Worm (Caenorhabditis elegans) whole organism, young adult: ENCODE results near the gene glb-32.
A peak's percentile ranks its signal among the peaks of the same experiment; 100 is the strongest.

Experiments
- B0261.1 ChIP-seq: sonication (generic microtip); optimal IDR thresholded peaks from 2 replicates; lab custom pipeline; 2016; ENCODE audit warnings: mild to moderate bottlenecking, missing genetic modification characterization, moderate library complexity, missing compliant biosample characterization
- C17E4.6 ChIP-seq: fragments of 200-800 bp; sonication (Bioruptor generic); IDR thresholded peaks from 2 replicates; pipeline ENCODE4 v1.3.6; 2022; ENCODE audit warnings: missing genetic modification reagents, missing genetic modification characterization, missing compliant biosample characterization
- D2030.7 ChIP-seq: fragments of 200-800 bp; sonication (Bioruptor generic); IDR thresholded peaks from 2 replicates; pipeline ENCODE4 v1.3.6; 2022; ENCODE audit warnings: missing genetic modification reagents, missing genetic modification characterization, missing compliant biosample characterization
- F33H1.4 ChIP-seq: fragments of 200-800 bp; sonication (Bioruptor generic); IDR thresholded peaks from 2 replicates; pipeline ENCODE4 v1.3.6; 2022; ENCODE audit warnings: missing genetic modification reagents, missing genetic modification characterization, missing compliant biosample characterization
- F57C9.4 ChIP-seq: sonication (generic microtip); optimal IDR thresholded peaks from 2 replicates; lab custom pipeline; 2017; ENCODE audit warnings: mild to moderate bottlenecking, missing genetic modification characterization, missing compliant biosample characterization
- K11D2.4 ChIP-seq: fragments of 200-800 bp; sonication (Bioruptor generic); IDR thresholded peaks from 2 replicates; pipeline ENCODE4 v1.3.6; 2022; ENCODE audit warnings: missing genetic modification reagents, missing genetic modification characterization, missing compliant biosample characterization
- K12H6.12 ChIP-seq: fragments of 200-800 bp; sonication (Bioruptor generic); optimal IDR thresholded peaks from 2 replicates; lab custom pipeline; 2018; ENCODE audit warnings: mild to moderate bottlenecking, missing genetic modification characterization, missing compliant biosample characterization
- T26A5.8 ChIP-seq: sonication (generic microtip); optimal IDR thresholded peaks from 2 replicates; lab custom pipeline; 2016; ENCODE audit warnings: missing genetic modification characterization, missing compliant biosample characterization
- Y53G8AR.9 ChIP-seq: fragments of 200-800 bp; sonication (Bioruptor generic); conservative IDR thresholded peaks from 2 replicates; pipeline ENCODE4 v1.3.6; 2022; ENCODE audit warnings: missing genetic modification reagents, missing genetic modification characterization, missing compliant biosample characterization
- Y56A3A.18 ChIP-seq: fragments of 200-800 bp; sonication (Bioruptor generic); IDR thresholded peaks from 2 replicates; pipeline ENCODE4 v1.3.6; 2022; ENCODE audit warnings: missing genetic modification reagents, missing genetic modification characterization, missing compliant biosample characterization
- Y67H2A.10 ChIP-seq: fragments of 200-800 bp; sonication (Bioruptor generic); conservative IDR thresholded peaks from 2 replicates; pipeline ENCODE4 v1.3.6; 2022; ENCODE audit warnings: missing genetic modification reagents, missing genetic modification characterization, missing compliant biosample characterization
- Y79H2A.3 ChIP-seq: fragments of 200-800 bp; sonication (Bioruptor generic); conservative IDR thresholded peaks from 2 replicates; pipeline ENCODE4 v1.3.6; 2022; ENCODE audit warnings: missing genetic modification reagents, missing genetic modification characterization, missing compliant biosample characterization
- Y95B8A.8 ChIP-seq: fragments of 200-800 bp; sonication (Bioruptor generic); IDR thresholded peaks from 2 replicates; pipeline ENCODE4 v1.3.6; 2022; ENCODE audit warnings: missing genetic modification reagents, missing genetic modification characterization, missing compliant biosample characterization
- ama-1 ChIP-seq, 3 experiments: fragments of 150-350 bp in 1 of 3; sonication (generic microtip) in 2 of 3; optimal IDR thresholded peaks; 2 replicates each; lab custom pipeline; 2014 to 2018; ENCODE audit warnings: missing biosample characterization in 2 of 3, missing genetic modification characterization in 2 of 3, missing genetic modification reagents in 2 of 3
- attf-6 ChIP-seq: fragments of 200-800 bp; sonication (Bioruptor generic); IDR thresholded peaks from 2 replicates; pipeline ENCODE4 v1.3.6; 2022; ENCODE audit warnings: missing genetic modification reagents, missing genetic modification characterization, missing compliant biosample characterization
- cebp-2 ChIP-seq: fragments of 200-800 bp; sonication (Bioruptor generic); IDR thresholded peaks from 2 replicates; pipeline ENCODE4 v1.3.6; 2022; ENCODE audit warnings: missing genetic modification characterization, missing compliant biosample characterization
- ceh-79 ChIP-seq: sonication (generic microtip); optimal IDR thresholded peaks from 2 replicates; lab custom pipeline; 2017; ENCODE audit warnings: mild to moderate bottlenecking, missing genetic modification characterization, missing compliant biosample characterization
- ceh-91 ChIP-seq: fragments of 200-800 bp; sonication (Bioruptor generic); IDR thresholded peaks from 2 replicates; pipeline ENCODE4 v1.3.6; 2022; ENCODE audit warnings: missing genetic modification reagents, missing genetic modification characterization, missing compliant biosample characterization
- dpl-1 ChIP-seq: fragments of 150-350 bp; optimal IDR thresholded peaks from 2 replicates; lab custom pipeline; 2014; ENCODE audit warnings: missing biosample characterization, missing genetic modification reagents, missing genetic modification characterization
- egl-44 ChIP-seq: fragments of 200-800 bp; sonication (Bioruptor generic); IDR thresholded peaks from 2 replicates; pipeline ENCODE4 v1.3.6; 2022; ENCODE audit warnings: missing genetic modification reagents, missing genetic modification characterization, missing compliant biosample characterization
- ekl-4 ChIP-seq: fragments of 200-800 bp; sonication (Bioruptor generic); IDR thresholded peaks from 2 replicates; pipeline ENCODE4 v1.3.6; 2022; ENCODE audit warnings: missing genetic modification reagents, missing genetic modification characterization, missing compliant biosample characterization
- ets-4 ChIP-seq: fragments of 200-800 bp; sonication (Bioruptor generic); optimal IDR thresholded peaks from 2 replicates; lab custom pipeline; 2018; ENCODE audit warnings: mild to moderate bottlenecking, missing genetic modification characterization, missing compliant biosample characterization
- fkh-3 ChIP-seq: sonication (generic microtip); optimal IDR thresholded peaks from 2 replicates; lab custom pipeline; 2016; ENCODE audit warnings: mild to moderate bottlenecking, missing genetic modification characterization, missing compliant biosample characterization
- hlh-12 ChIP-seq: sonication (generic microtip); optimal IDR thresholded peaks from 2 replicates; lab custom pipeline; 2016; ENCODE audit warnings: missing genetic modification characterization, missing compliant biosample characterization
- hlh-26 ChIP-seq: fragments of 200-800 bp; sonication (Bioruptor generic); conservative IDR thresholded peaks from 2 replicates; pipeline ENCODE4 v1.3.6; 2022; ENCODE audit warnings: missing genetic modification reagents, missing genetic modification characterization, missing compliant biosample characterization
- hmg-1.2 ChIP-seq: fragments of 200-800 bp; sonication (Bioruptor generic); IDR thresholded peaks from 2 replicates; pipeline ENCODE4 v1.3.6; 2022; ENCODE audit warnings: missing genetic modification reagents, missing genetic modification characterization, missing compliant biosample characterization
- hmg-20 ChIP-seq: fragments of 200-800 bp; sonication (Bioruptor generic); IDR thresholded peaks from 2 replicates; pipeline ENCODE4 v1.3.6; 2022; ENCODE audit warnings: missing genetic modification reagents, missing genetic modification characterization, missing compliant biosample characterization
- madf-10 ChIP-seq: sonication (generic microtip); optimal IDR thresholded peaks from 2 replicates; lab custom pipeline; 2016; ENCODE audit warnings: mild to moderate bottlenecking, missing genetic modification characterization, missing compliant biosample characterization
- madf-6 ChIP-seq: fragments of 200-800 bp; sonication (Bioruptor generic); IDR thresholded peaks from 2 replicates; pipeline ENCODE4 v1.3.6; 2022; ENCODE audit warnings: missing genetic modification reagents, missing genetic modification characterization, missing compliant biosample characterization
- mcd-1 ChIP-seq: fragments of 200-800 bp; sonication (Bioruptor generic); IDR thresholded peaks from 2 replicates; pipeline ENCODE4 v1.3.6; 2022; ENCODE audit warnings: missing genetic modification reagents, missing genetic modification characterization, missing compliant biosample characterization
- mxl-1 ChIP-seq: sonication (generic microtip); optimal IDR thresholded peaks from 2 replicates; lab custom pipeline; 2016; ENCODE audit warnings: missing genetic modification characterization, missing compliant biosample characterization
- nfyb-1 ChIP-seq: fragments of 200-800 bp; sonication (Bioruptor generic); IDR thresholded peaks from 2 replicates; pipeline ENCODE4 v1.3.6; 2022; ENCODE audit warnings: missing genetic modification reagents, missing genetic modification characterization, missing compliant biosample characterization
- nhr-120 ChIP-seq: fragments of 200-800 bp; sonication (Bioruptor generic); IDR thresholded peaks from 2 replicates; pipeline ENCODE4 v1.3.6; 2022; ENCODE audit warnings: missing genetic modification characterization, missing compliant biosample characterization
- nhr-27 ChIP-seq: fragments of 200-800 bp; sonication (Bioruptor generic); optimal IDR thresholded peaks from 2 replicates; lab custom pipeline; 2018; ENCODE audit warnings: mild to moderate bottlenecking, missing genetic modification characterization, moderate library complexity, missing compliant biosample characterization
- pbrm-1 ChIP-seq: fragments of 200-800 bp; sonication (Bioruptor generic); IDR thresholded peaks from 2 replicates; pipeline ENCODE4 v1.3.6; 2022; ENCODE audit warnings: missing genetic modification reagents, missing genetic modification characterization, missing compliant biosample characterization
- sdz-38 ChIP-seq: sonication (generic microtip); optimal IDR thresholded peaks from 2 replicates; lab custom pipeline; 2016; ENCODE audit warnings: missing genotype, missing genetic modification characterization, missing compliant biosample characterization
- snpc-4 ChIP-seq, 5 experiments: fragments of 150-350 bp in 1 of 5; sonication (generic microtip) in 4 of 5; optimal IDR thresholded peaks; 2 replicates each; lab custom pipeline; 2014 to 2018; ENCODE audit warnings: missing genetic modification characterization in 5 of 5, missing biosample characterization in 3 of 5, antibody characterized with exemption in 2 of 5, mild to moderate bottlenecking in 2 of 5, missing compliant biosample characterization in 2 of 5, missing genotype in 2 of 5, moderate library complexity in 2 of 5, missing genetic modification reagents in 1 of 5
- xnd-1 ChIP-seq: sonication (generic microtip); optimal IDR thresholded peaks from 2 replicates; lab custom pipeline; 2016; ENCODE audit warnings: missing genotype, missing genetic modification reagents, missing genetic modification characterization, missing compliant biosample characterization
- zfh-2 ChIP-seq: fragments of 200-800 bp; sonication (Bioruptor generic); conservative IDR thresholded peaks from 2 replicates; pipeline ENCODE4 v1.3.6; 2022; ENCODE audit warnings: missing genetic modification reagents, missing genetic modification characterization, missing compliant biosample characterization
- ztf-25 ChIP-seq: fragments of 200-800 bp; sonication (Bioruptor generic); IDR thresholded peaks from 2 replicates; pipeline ENCODE4 v1.3.6; 2022; ENCODE audit warnings: missing genetic modification reagents, missing genetic modification characterization, missing compliant biosample characterization
- ztf-28 ChIP-seq: fragments of 200-800 bp; sonication (Bioruptor generic); IDR thresholded peaks from 2 replicates; pipeline ENCODE4 v1.3.6; 2022; ENCODE audit warnings: missing genetic modification reagents, missing genetic modification characterization, missing compliant biosample characterization
- ztf-6 ChIP-seq: fragments of 200-800 bp; sonication (Bioruptor generic); IDR thresholded peaks from 2 replicates; pipeline ENCODE4 v1.3.6; 2022; ENCODE audit warnings: missing genetic modification reagents, missing genetic modification characterization, missing compliant biosample characterization

glb-32 gene

DNA sequence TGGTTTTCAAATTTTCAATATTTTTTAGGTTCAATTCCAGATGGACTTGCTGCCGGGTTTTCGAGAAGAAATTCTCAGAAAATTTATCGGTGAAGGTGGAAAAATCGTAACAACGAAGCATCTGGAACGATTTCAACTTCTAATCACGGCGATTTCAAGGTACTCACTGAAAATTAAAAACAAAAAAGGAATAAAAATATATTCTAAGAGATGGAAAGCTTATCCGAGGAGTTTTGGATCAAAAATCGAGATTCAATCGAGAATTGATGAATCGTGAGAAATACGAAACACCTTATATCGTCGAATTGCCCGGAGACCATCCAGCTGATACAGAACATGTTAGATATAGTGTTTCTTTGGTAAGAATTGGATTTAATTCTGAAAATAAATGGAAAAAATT lies 37.1 kb downstream of the glb-32 start, which contains the start of gene K11D12.12:
Gene K11D12.12 (plus strand): TSS at position 29 of the 400 bp plus-strand sequence.
- TF ChIP-seq F33H1.4 (GFP tag; lab: Robert Waterston, UW) (no peak), xnd-1 (tag; lab: Kevin White, UChicago) (peak; percentile 4), Y53G8AR.9 (0 out of 2 replicates have a peak, but pooled peaks have one; percentile 34), madf-10 (tag; lab: Kevin White, UChicago) (no peak), madf-6 (GFP tag; lab: Robert Waterston, UW) (0 out of 2 replicates have a peak, but pooled peaks have one; percentile 23)

DNA sequence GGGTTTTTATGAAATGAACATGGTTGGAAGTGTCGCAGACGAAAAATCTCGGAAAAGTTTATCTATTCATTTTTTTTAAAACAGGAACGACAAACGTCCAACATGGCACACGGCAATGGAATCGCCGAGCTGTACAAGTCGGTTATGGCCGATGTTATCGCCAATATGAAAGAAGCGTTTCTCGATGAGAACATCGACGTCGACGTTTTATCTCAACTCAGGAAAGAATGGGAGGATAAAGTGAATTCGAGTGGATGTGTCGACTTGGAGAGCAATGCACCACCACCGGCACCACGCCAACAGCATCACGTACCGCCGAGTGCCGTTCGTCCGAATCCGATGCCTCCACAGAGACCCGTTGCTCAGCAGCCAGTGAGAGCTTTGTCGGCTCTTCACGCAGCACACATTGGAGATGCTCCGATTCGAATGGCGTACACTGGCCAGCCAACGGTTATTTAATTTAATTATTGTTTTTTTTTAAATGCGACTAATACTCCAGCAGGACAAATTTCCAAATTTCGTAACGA lies 39.2 kb downstream of the glb-32 start:
- no peak for TF ChIP-seq mxl-1 (tag; lab: Kevin White, UChicago)
- TF ChIP-seq K11D2.4 (GFP tag; lab: Robert Waterston, UW), result 0 out of 2 replicates have a peak, but pooled peaks have one; percentile 16
- TF ChIP-seq Y67H2A.10 (GFP tag; lab: Robert Waterston, UW), result no peak
- no peak for TF ChIP-seq ztf-28 (GFP tag; lab: Robert Waterston, UW)
- no peak for TF ChIP-seq T26A5.8 (tag; lab: Kevin White, UChicago)
- no peak for TF ChIP-seq hlh-12 (tag; lab: Kevin White, UChicago)
- 0 out of 2 replicates have a peak, but pooled peaks have one; percentile 21 for TF ChIP-seq mcd-1 (GFP tag; lab: Robert Waterston, UW)
- TF ChIP-seq hmg-1.2 (GFP tag; lab: Robert Waterston, UW), result 0 out of 2 replicates have a peak, but pooled peaks have one; percentile 5
- TF ChIP-seq egl-44, result peak; percentile 33; the same call in 1 of the 2 replicates
- peak; percentile 66; the same call in 1 of the 2 replicates for TF ChIP-seq nfyb-1 (GFP tag; lab: Robert Waterston, UW)
- no peak for TF ChIP-seq B0261.1 (tag; lab: Kevin White, UChicago)
- peak; percentile 76; the same call in 1 of the 2 replicates for TF ChIP-seq zfh-2 (GFP tag; lab: Robert Waterston, UW)
- TF ChIP-seq dpl-1 (GFP tag; lab: Kevin White, UChicago), result no peak
- TF ChIP-seq cebp-2 (GFP tag; lab: Robert Waterston, UW), result no peak

- TF ChIP-seq ztf-6 (GFP tag; lab: Robert Waterston, UW) (0 out of 2 replicates have a peak, but pooled peaks have one; percentile 50), ceh-79 (tag; lab: Kevin White, UChicago) (no peak), snpc-4 (GFP tag; optimal IDR thresholded peaks at IDR 0.05; lab: Kevin White, UChicago) (no peak), snpc-4 (tag; optimal IDR thresholded peaks at IDR 0.05; lab: Kevin White, UChicago) (peak in 3 of 4 experiments; percentile 21 to 71 (median 68)), ceh-91 (GFP tag; lab: Robert Waterston, UW) (peak; percentile 64), hmg-1.2 (GFP tag; lab: Robert Waterston, UW) (peak; percentile 81), ekl-4 (GFP tag; lab: Robert Waterston, UW) (peak; percentile 96), fkh-3 (tag; lab: Kevin White, UChicago) (no peak), ama-1 (optimal IDR thresholded peaks at IDR 0.05; lab: Kevin White, UChicago) (peak; percentile 93), ama-1 (GFP tag; optimal IDR thresholded peaks at IDR 0.05; lab: Kevin White, UChicago) (no peak), C17E4.6 (GFP tag; lab: Robert Waterston, UW) (0 out of 2 replicates have a peak, but pooled peaks have one; percentile 32), nfyb-1 (GFP tag; lab: Robert Waterston, UW) (peak; percentile 98), hlh-26 (no peak), pbrm-1 (peak; percentile 88), K12H6.12 (tag; lab: Kevin White, UChicago) (peak; percentile 89), F57C9.4 (tag; lab: Kevin White, UChicago) (no peak), Y79H2A.3 (GFP tag; lab: Robert Waterston, UW) (0 out of 2 replicates have a peak, but pooled peaks have one; percentile 60), sdz-38 (tag; lab: Kevin White, UChicago) (no peak), attf-6 (GFP tag; lab: Robert Waterston, UW) (peak; percentile 74), D2030.7 (GFP tag; lab: Robert Waterston, UW) (peak; percentile 90), ets-4 (peak; percentile 57), hmg-20 (GFP tag; lab: Robert Waterston, UW) (peak; percentile 59; the same call in 1 of the 2 replicates), K11D2.4 (GFP tag; lab: Robert Waterston, UW) (peak; percentile 94), ztf-25 (GFP tag; lab: Robert Waterston, UW) (0 out of 2 replicates have a peak, but pooled peaks have one; percentile 35), Y56A3A.18 (GFP tag; lab: Robert Waterston, UW) (peak; percentile 89; the same call in 1 of the 2 replicates), dpl-1 (GFP tag; lab: Kevin White, UChicago) (peak; percentile 52), Y95B8A.8 (GFP tag; lab: Robert Waterston, UW) (peak; percentile 57; the same call in 1 of the 2 replicates), nhr-120 (GFP tag; lab: Robert Waterston, UW) (no peak), nhr-27 (tag; lab: Kevin White, UChicago) (no peak)
These were observed 39.9 kb downstream of the glb-32 start, which contains the start of the genes pqn-51 and K11D12.14 for ce11 chrV:5049333-5049942. pqn-51 (plus strand) TSS chrV:5049607. K11D12.14 (plus strand) TSS chrV:5049636.
